Worm (Caenorhabditis elegans) whole organism, young adult: ENCODE results near the gene tpa-1.

Source experiments
- bed-2 ChIP-seq: fragments of 200-800 bp; sonication (Bioruptor generic); IDR thresholded peaks from 2 replicates; pipeline ENCODE4 v1.3.6; 2022; ENCODE audit warnings: missing genetic modification reagents, missing genetic modification characterization, missing compliant biosample characterization
- cebp-2 ChIP-seq: fragments of 200-800 bp; sonication (Bioruptor generic); IDR thresholded peaks from 2 replicates; pipeline ENCODE4 v1.3.6; 2022; ENCODE audit warnings: missing genetic modification characterization, missing compliant biosample characterization
- die-1 ChIP-seq: sonication (generic microtip); optimal IDR thresholded peaks from 2 replicates; lab custom pipeline; 2016; ENCODE audit warnings: missing genotype, mild to moderate bottlenecking, missing genetic modification characterization, missing compliant biosample characterization
- ets-4 ChIP-seq: fragments of 200-800 bp; sonication (Bioruptor generic); optimal IDR thresholded peaks from 2 replicates; lab custom pipeline; 2018; ENCODE audit warnings: mild to moderate bottlenecking, missing genetic modification characterization, missing compliant biosample characterization
- snpc-4 ChIP-seq, 5 experiments: fragments of 150-350 bp in 1 of 5; sonication (generic microtip) in 4 of 5; optimal IDR thresholded peaks; 2 replicates each; lab custom pipeline; 2014 to 2018; ENCODE audit warnings: missing genetic modification characterization in 5 of 5, missing biosample characterization in 3 of 5, antibody characterized with exemption in 2 of 5, mild to moderate bottlenecking in 2 of 5, missing compliant biosample characterization in 2 of 5, missing genotype in 2 of 5, moderate library complexity in 2 of 5, missing genetic modification reagents in 1 of 5
- unc-130 ChIP-seq: sonication (generic microtip); optimal IDR thresholded peaks from 2 replicates; lab custom pipeline; 2016; ENCODE audit warnings: missing genetic modification reagents, missing genetic modification characterization, missing compliant biosample characterization
- unc-62 ChIP-seq: fragments of 150-350 bp; optimal IDR thresholded peaks from 2 replicates; lab custom pipeline; 2014; ENCODE audit warnings: missing biosample characterization, missing genetic modification reagents, missing genetic modification characterization
- zim-3 ChIP-seq: sonication (generic microtip); optimal IDR thresholded peaks from 2 replicates; lab custom pipeline; 2017; ENCODE audit warnings: mild to moderate bottlenecking, missing genetic modification characterization, moderate library complexity, missing compliant biosample characterization
- ztf-6 ChIP-seq: fragments of 200-800 bp; sonication (Bioruptor generic); IDR thresholded peaks from 2 replicates; pipeline ENCODE4 v1.3.6; 2022; ENCODE audit warnings: missing genetic modification reagents, missing genetic modification characterization, missing compliant biosample characterization

- TF ChIP-seq unc-130 = no peak
- no peak for TF ChIP-seq snpc-4 (GFP tag; optimal IDR thresholded peaks at IDR 0.05; lab: Kevin White, UChicago)
- no peak for TF ChIP-seq snpc-4 (tag; optimal IDR thresholded peaks at IDR 0.05; lab: Kevin White, UChicago)
- TF ChIP-seq zim-3 (tag; lab: Kevin White, UChicago) = no peak
- TF ChIP-seq die-1 (tag; lab: Kevin White, UChicago) = no peak
- no peak for TF ChIP-seq cebp-2 (GFP tag; lab: Robert Waterston, UW)
- TF ChIP-seq ztf-6 (GFP tag; lab: Robert Waterston, UW) = no peak
- TF ChIP-seq unc-62 (GFP tag; lab: Kevin White, UChicago) = no peak
- TF ChIP-seq ets-4 (GFP tag; lab: Kevin White, UChicago) = no peak
- no peak for TF ChIP-seq bed-2 (GFP tag; lab: Robert Waterston, UW)
Measured at ce11 chrIV:76070-76469, 15.7 kb upstream of the tpa-1 start, which contains the start of gene T05C7.8.
